Worm (Caenorhabditis elegans): ENCODE data around the gene maph-9.

maph-9 gene

DNA sequence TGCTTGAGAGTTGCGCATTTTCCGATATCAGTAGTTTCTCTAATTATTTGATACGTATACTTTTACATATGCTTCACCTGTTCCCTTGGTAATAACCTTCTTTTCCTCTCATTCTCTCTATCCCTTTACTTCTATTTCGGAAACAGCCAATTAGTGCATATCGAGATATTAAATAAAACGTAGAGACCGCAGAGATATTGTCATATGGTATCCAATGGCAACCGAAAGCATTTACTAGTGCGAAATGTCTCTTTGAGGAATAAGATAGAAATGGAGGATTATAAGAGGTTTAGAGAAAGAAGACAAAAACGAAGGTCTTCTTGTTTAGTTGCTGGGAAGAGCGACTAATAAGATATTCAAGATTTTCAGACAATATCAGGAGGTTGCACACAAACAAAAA is at the start of gene maph-9:
Gene maph-9, plus strand, starts transcription at position 273 of the 400 bp plus-strand sequence.
- TF ChIP-seq attf-5 (GFP tag; optimal IDR thresholded peaks at IDR 0.05), result no peak
- no peak for TF ChIP-seq madf-6 (GFP tag; IDR thresholded peaks at IDR 0.05)
- TF ChIP-seq somi-1 (GFP tag; optimal IDR thresholded peaks at IDR 0.05), result no peak
- no peak for TF ChIP-seq lin-54 (GFP tag; optimal IDR thresholded peaks at IDR 0.05)
- TF ChIP-seq ztf-26 (tag; optimal IDR thresholded peaks at IDR 0.05), result no peak

DNA sequence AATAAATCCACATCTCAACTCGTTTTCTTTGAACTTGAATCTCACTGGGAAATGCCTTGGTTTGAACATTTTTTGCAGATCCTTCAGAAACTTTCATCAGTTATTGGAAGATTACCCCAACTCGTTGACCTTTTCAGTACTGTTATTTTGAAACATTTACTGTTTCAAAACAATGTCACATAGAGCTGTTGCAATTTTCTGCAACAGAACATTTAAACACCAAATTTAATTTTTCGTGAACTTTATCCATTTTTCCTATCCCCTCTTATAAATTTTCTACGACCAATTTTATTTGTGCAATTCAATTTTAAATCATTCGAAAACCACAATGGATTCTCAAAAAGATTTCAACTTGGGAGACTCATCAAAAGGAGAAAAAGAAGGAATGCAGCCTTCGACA is 48.5 kb upstream of the maph-9 start, which contains the start of gene ZC477.2:
Gene ZC477.2, plus strand, starts transcription at position 301 of the 400 bp plus-strand sequence.
- TF ChIP-seq repo-1 (tag; optimal IDR thresholded peaks at IDR 0.05), result no peak
- no peak for TF ChIP-seq lin-35 (GFP tag; optimal IDR thresholded peaks at IDR 0.05)
- TF ChIP-seq F22D6.2 (tag; optimal IDR thresholded peaks at IDR 0.05), result no peak
- TF ChIP-seq ztf-18 (tag; optimal IDR thresholded peaks at IDR 0.05), result no peak
- no peak for TF ChIP-seq hlh-12 (tag; optimal IDR thresholded peaks at IDR 0.05)
- TF ChIP-seq dpl-1 (GFP tag; optimal IDR thresholded peaks at IDR 0.05), result no peak
- no peak for TF ChIP-seq madf-3 (GFP tag; IDR thresholded peaks at IDR 0.05)
- no peak for TF ChIP-seq F10E7.11 (tag; optimal IDR thresholded peaks at IDR 0.05)
- no peak for TF ChIP-seq sea-2 (GFP tag; IDR thresholded peaks at IDR 0.05)
- TF ChIP-seq egrh-3 (GFP tag; IDR thresholded peaks at IDR 0.05), result no peak
- no peak for TF ChIP-seq F33H1.4 (GFP tag; IDR thresholded peaks at IDR 0.05)
- no peak for TF ChIP-seq lin-54 (GFP tag; optimal IDR thresholded peaks at IDR 0.05)
- no peak for TF ChIP-seq ama-1 (optimal IDR thresholded peaks at IDR 0.05)
- TF ChIP-seq ama-1 (GFP tag; optimal IDR thresholded peaks at IDR 0.05), result no peak
- no peak for TF ChIP-seq F57C9.4 (tag; optimal IDR thresholded peaks at IDR 0.05)

DNA sequence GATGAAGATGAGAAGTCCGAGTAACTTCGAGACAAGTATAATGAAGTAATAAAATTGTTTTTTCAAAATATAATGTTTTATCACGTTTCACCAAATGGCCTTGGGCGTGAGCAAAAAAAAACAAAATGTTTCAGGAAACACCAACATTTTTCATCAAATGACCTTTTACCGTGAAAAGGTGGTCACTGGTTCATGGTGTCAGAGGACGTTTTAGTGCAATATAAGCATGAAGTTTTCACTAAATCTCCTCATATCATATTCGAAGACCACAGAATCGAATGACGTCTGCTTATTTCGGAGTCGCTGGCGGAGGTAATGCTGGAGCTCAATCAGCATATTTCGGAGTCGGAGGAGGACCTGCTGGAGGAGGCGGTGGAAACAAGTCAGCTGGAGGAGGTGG is 45.1 kb upstream of the maph-9 start, which contains the start of the genes ZC477.7 and ssq-3:
Gene ZC477.7, minus strand, starts transcription at position 101 of the 400 bp plus-strand sequence.
Gene ssq-3, plus strand, starts transcription at position 251 of the 400 bp plus-strand sequence.
- TF ChIP-seq mcd-1 (GFP tag; IDR thresholded peaks at IDR 0.05) (no peak), aptf-3 (GFP tag; IDR thresholded peaks at IDR 0.05) (no peak), B0336.3 (GFP tag; IDR thresholded peaks at IDR 0.05) (no peak), aptf-2 (GFP tag; conservative IDR thresholded peaks at IDR 0.05) (no peak), madf-3 (GFP tag; IDR thresholded peaks at IDR 0.05) (no peak), ceh-100 (GFP tag; IDR thresholded peaks at IDR 0.05) (no peak), him-1 (tag; optimal IDR thresholded peaks at IDR 0.05) (no peak), B0261.1 (tag; optimal IDR thresholded peaks at IDR 0.05) (no peak), rpc-1 (optimal IDR thresholded peaks at IDR 0.05) (no peak), rpc-1 (tag; optimal IDR thresholded peaks at IDR 0.05) (no peak), nhr-120 (GFP tag; IDR thresholded peaks at IDR 0.05) (no peak), Y56A3A.18 (GFP tag; IDR thresholded peaks at IDR 0.05) (no peak), ztf-28 (GFP tag; IDR thresholded peaks at IDR 0.05) (no peak), gei-17 (GFP tag; optimal IDR thresholded peaks at IDR 0.05) (no peak), mel-28 (tag; optimal IDR thresholded peaks at IDR 0.05; ENCODE audit: borderline replicate concordance) (no peak), tlf-1 (GFP tag; optimal IDR thresholded peaks at IDR 0.05) (no peak), F49E8.2 (tag; optimal IDR thresholded peaks at IDR 0.05; ENCODE audit: insufficient read depth) (no peak), ets-4 (GFP tag; optimal IDR thresholded peaks at IDR 0.05) (no peak), lag-1 (GFP tag; IDR thresholded peaks at IDR 0.05) (no peak), ztf-6 (GFP tag; IDR thresholded peaks at IDR 0.05) (no peak), ceh-58 (GFP tag; IDR thresholded peaks at IDR 0.05) (no peak)

Data from whole organism, young adult.